Fruit fly (Drosophila melanogaster) whole organism: ENCODE results near the gene MESR6.

Experiments
- CG8478 ChIP-seq: fragments of >200 bp; optimal IDR thresholded peaks from 2 replicates; lab custom pipeline; 2018; ENCODE audit warnings: inconsistent platforms
- Dll ChIP-seq: fragments of >200 bp; optimal IDR thresholded peaks from 2 replicates; lab custom pipeline; 2017
- pan ChIP-seq: fragments of >200 bp; optimal IDR thresholded peaks from 2 replicates; lab custom pipeline; 2017
- psq ChIP-seq: fragments of >200 bp; optimal IDR thresholded peaks from 2 replicates; lab custom pipeline; 2017
- usp ChIP-seq: fragments of >200 bp; optimal IDR thresholded peaks from 2 replicates; lab custom pipeline; 2017; ENCODE audit warnings: missing biosample characterization, missing genetic modification characterization, mixed read lengths

DNA sequence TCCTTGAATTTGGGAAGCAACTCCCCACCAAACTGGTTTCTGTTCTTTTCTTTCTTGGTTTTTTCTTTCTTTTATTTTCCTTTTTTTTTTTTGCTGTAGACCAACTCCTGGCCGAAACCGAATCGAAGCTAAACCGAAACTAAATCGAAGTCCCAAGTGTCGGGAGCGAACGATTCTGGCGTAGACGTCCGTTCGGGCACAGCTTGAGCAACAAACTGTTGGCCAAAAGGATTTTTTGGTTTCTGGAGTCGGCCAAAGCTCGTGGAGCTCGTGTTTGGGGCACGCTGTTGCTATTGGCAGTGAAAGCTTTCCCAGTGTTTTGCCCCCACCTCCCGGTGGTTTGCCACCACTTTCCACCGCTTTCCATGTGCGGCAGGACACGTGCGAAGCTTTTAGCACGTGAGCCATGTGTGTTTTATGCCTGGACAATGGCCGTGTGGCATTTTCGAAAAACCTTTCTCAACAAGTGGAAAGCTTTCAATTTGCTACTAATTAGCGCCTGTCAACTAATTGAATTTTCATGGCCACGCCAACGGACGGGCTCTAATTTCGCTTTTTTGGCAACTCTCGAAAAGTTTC lies 46.5 kb downstream of the MESR6 start, which contains the start of gene CG14082:
- TF ChIP-seq CG8478 (no peak), pan (lab: Kevin White, UChicago) (no peak), psq (no peak), Dll (lab: Kevin White, UChicago) (no peak), usp (GFP tag; lab: Kevin White, UChicago) (no peak)
